Fruit fly (Drosophila melanogaster): ENCODE results near the gene CtsK1.

Gene CtsK1

DNA sequence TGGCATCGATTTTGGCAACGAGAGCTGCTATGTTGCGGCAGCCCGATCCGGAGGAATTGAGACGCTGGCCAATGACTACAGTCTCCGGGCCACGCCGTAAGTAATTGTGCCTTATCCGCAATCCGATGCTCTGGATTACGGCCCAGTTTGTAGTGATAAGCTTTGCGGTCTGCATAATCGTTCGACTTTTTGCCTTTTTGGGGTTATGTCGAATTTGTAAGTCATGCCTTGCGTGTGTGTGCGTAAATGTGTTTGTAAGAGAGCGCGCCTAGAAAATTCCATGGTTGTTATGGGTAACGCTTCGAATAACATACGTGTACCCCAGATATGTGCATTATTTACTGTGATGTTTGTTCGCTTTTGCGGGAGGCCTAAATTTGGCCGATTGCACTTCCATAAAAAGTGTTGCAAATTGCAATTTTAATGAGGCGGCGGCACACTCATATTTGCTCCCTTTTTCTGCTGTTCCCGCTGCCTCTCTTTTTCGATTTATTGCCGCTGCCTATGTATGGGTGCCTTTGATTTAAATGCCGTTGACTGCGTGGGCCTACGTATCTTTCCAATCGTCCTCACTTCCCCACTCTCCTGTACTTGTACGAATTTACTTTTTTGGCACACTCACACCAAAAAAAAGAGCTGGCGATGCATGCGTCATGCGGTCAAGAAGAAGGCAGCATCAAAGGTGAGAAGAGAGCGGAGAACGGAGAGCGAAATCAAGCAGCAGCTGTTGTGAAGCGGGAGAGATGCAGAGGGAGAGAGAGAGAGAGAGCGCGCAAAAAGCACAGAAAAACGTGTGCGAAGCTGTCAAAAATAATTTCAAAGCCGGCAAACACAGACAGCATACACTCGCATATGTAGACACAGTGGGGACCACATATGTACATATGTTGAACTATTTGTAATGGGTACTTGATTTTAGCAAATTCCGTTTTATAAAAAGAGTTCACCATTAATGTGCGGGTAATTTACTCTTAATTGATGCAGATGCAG lies 43.9 kb downstream of the CtsK1 start (continued):
- no peak for TF ChIP-seq Dip3 (GFP tag; optimal IDR thresholded peaks at IDR 0.05)
- TF ChIP-seq Doc3 (GFP tag; IDR thresholded peaks at IDR 0.05; ENCODE audit: partially characterized antibody): 0 out of 3 replicates have a peak, but pooled peaks have one; percentile 35
- no peak for TF ChIP-seq MESR4 (GFP tag; optimal IDR thresholded peaks at IDR 0.05)
- TF ChIP-seq Rfx (GFP tag; IDR thresholded peaks at IDR 0.05): peak; percentile 51
- TF ChIP-seq CG2875 (GFP tag; optimal IDR thresholded peaks at IDR 0.05): no peak
- no peak for TF ChIP-seq CG7987 (GFP tag; optimal IDR thresholded peaks at IDR 0.05)
- no peak for TF ChIP-seq Atf6 (GFP tag; IDR thresholded peaks at IDR 0.05)
- TF ChIP-seq cg (GFP tag; optimal IDR thresholded peaks at IDR 0.05): peak; percentile 72
- TF ChIP-seq z (GFP tag; IDR thresholded peaks at IDR 0.05): no peak
- peak; percentile 9; the same call in 1 of the 2 replicates for TF ChIP-seq NFAT (GFP tag; IDR thresholded peaks at IDR 0.05)
- peak; percentile 58; the same call in 2 of the 3 replicates for TF ChIP-seq row (GFP tag; IDR thresholded peaks at IDR 0.05)
- no peak for TF ChIP-seq NC2α (GFP tag; optimal IDR thresholded peaks at IDR 0.05)
- peak; percentile 42 for TF ChIP-seq hbn (GFP tag; IDR thresholded peaks at IDR 0.05; ENCODE audit: partially characterized antibody)
- TF ChIP-seq ap (GFP tag; IDR thresholded peaks at IDR 0.05): no peak
- no peak for TF ChIP-seq pita (GFP tag; optimal IDR thresholded peaks at IDR 0.05)
- TF ChIP-seq zen2 (GFP tag; IDR thresholded peaks at IDR 0.05; ENCODE audit: partially characterized antibody): peak; percentile 45; the same call in 1 of the 3 replicates
- no peak for TF ChIP-seq Antp (GFP tag; optimal IDR thresholded peaks at IDR 0.05)
- no peak for TF ChIP-seq Fer3 (tag; optimal IDR thresholded peaks at IDR 0.05)
- no peak for TF ChIP-seq HLH3B (GFP tag; IDR thresholded peaks at IDR 0.05)
- no peak for TF ChIP-seq CG7963 (GFP tag; IDR thresholded peaks at IDR 0.05; ENCODE audit: partially characterized antibody)
- TF ChIP-seq Usf (GFP tag; optimal IDR thresholded peaks at IDR 0.05): no peak
- no peak for TF ChIP-seq pros (GFP tag; optimal IDR thresholded peaks at IDR 0.05)
- TF ChIP-seq pan (optimal IDR thresholded peaks at IDR 0.05): no peak
- peak in 1 of 2 experiments; percentile 4 for TF ChIP-seq pan (GFP tag; optimal IDR thresholded peaks at IDR 0.05 in 1 of 2, IDR thresholded peaks at IDR 0.05 in 1 of 2)
- no peak for TF ChIP-seq CG11696 (GFP tag; IDR thresholded peaks at IDR 0.05)
- peak; percentile 26; the same call in 1 of the 2 replicates for TF ChIP-seq vvl (GFP tag; IDR thresholded peaks at IDR 0.05)
- TF ChIP-seq ab (GFP tag; optimal IDR thresholded peaks at IDR 0.05): no peak
- TF ChIP-seq kah (GFP tag; optimal IDR thresholded peaks at IDR 0.05): peak; percentile 35
- no peak for TF ChIP-seq Abd-B (GFP tag; optimal IDR thresholded peaks at IDR 0.05)
- peak; percentile 34; the same call in 1 of the 2 replicates for TF ChIP-seq sna (GFP tag; IDR thresholded peaks at IDR 0.05; ENCODE audit: partially characterized antibody)
- no peak for TF ChIP-seq dpn (GFP tag; optimal IDR thresholded peaks at IDR 0.05)
- TF ChIP-seq CG32767 (GFP tag; IDR thresholded peaks at IDR 0.05): peak; percentile 31; the same call in 1 of the 2 replicates
- TF ChIP-seq CG18764 (GFP tag; optimal IDR thresholded peaks at IDR 0.05): no peak
- TF ChIP-seq CG17912 (GFP tag; optimal IDR thresholded peaks at IDR 0.05): peak; percentile 20
- no peak for TF ChIP-seq CG7745 (tag; optimal IDR thresholded peaks at IDR 0.05)
- TF ChIP-seq CG4730 (GFP tag; IDR thresholded peaks at IDR 0.05): no peak
- peak; percentile 13 for TF ChIP-seq sd (tag; optimal IDR thresholded peaks at IDR 0.05)
- peak; percentile 96 to 99 for TF ChIP-seq Trl (optimal IDR thresholded peaks at IDR 0.05)
- TF ChIP-seq Trl (GFP tag; optimal IDR thresholded peaks at IDR 0.05): peak; percentile 20
- TF ChIP-seq ro (GFP tag; IDR thresholded peaks at IDR 0.05): no peak
- TF ChIP-seq Stat92E (GFP tag; optimal IDR thresholded peaks at IDR 0.05): no peak
- peak; percentile 49 for TF ChIP-seq CHES-1-like (GFP tag; optimal IDR thresholded peaks at IDR 0.05)
- TF ChIP-seq Dll (GFP tag; IDR thresholded peaks at IDR 0.05; ENCODE audit: partially characterized antibody): peak; percentile 29; the same call in 1 of the 4 replicates
- TF ChIP-seq CG11695 (GFP tag; IDR thresholded peaks at IDR 0.05): no peak
- peak; percentile 31; the same call in 1 of the 2 replicates for TF ChIP-seq CG14014 (GFP tag; IDR thresholded peaks at IDR 0.05)
- TF ChIP-seq CG17829 (tag; optimal IDR thresholded peaks at IDR 0.05): no peak
- TF ChIP-seq CG34422 (GFP tag; IDR thresholded peaks at IDR 0.05): peak; percentile 94; the same call in 2 of the 3 replicates
- TF ChIP-seq fd96Cb (tag; optimal IDR thresholded peaks at IDR 0.05): no peak

Data from whole organism, embryonic.